Worm (Caenorhabditis elegans): ENCODE measurements around the gene wdr-54.

- no peak for TF ChIP-seq elt-3 (tag; optimal IDR thresholded peaks at IDR 0.05)
- no peak for TF ChIP-seq skn-1 (tag; optimal IDR thresholded peaks at IDR 0.05)
- TF ChIP-seq lsy-2 (tag; optimal IDR thresholded peaks at IDR 0.05) = no peak
- TF ChIP-seq ceh-82 (tag; optimal IDR thresholded peaks at IDR 0.05) = no peak
- TF ChIP-seq nhr-129 (tag; optimal IDR thresholded peaks at IDR 0.05) = no peak
- TF ChIP-seq unc-62 (GFP tag; optimal IDR thresholded peaks at IDR 0.05) = no peak
- TF ChIP-seq fos-1 (tag; optimal IDR thresholded peaks at IDR 0.05) = no peak
- TF ChIP-seq mdl-1 (tag; optimal IDR thresholded peaks at IDR 0.05) = no peak
Observed at ce11 chrX:790593-790992, 38.1 kb upstream of the wdr-54 start.

All from whole organism, L2 larva.